Fruit fly (Drosophila melanogaster): ENCODE results near the gene CG15337.

DNA sequence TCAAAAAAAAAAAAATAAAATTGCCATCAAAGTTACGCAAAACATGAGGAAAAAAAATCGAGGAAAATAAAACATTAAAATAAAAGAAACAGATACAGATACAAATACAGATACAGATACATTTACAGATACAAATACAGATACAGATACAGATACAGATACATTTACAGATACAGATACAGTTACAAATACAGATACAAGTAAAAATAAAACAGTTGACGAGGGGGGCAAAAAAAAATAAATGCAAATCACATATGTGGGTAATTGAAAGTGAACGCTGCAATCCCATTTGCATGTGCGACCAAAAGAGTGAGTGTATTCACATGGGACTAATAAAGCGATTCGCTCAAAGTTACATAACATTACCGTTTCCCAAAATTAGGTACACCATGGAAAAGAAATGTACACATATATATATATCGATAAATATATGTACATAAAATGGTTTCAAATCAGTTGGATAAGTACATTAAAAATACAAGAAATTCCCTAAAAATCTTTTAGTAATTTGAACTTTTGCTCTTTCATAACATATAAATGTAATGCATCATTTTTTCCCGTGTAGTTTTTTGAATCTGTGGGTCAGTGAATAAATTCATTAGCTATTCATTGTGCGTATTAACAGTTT lies 45.9 kb downstream of the CG15337 start:
- TF ChIP-seq CG11617 (GFP tag; optimal IDR thresholded peaks at IDR 0.05) (no peak), tj (GFP tag; optimal IDR thresholded peaks at IDR 0.05) (no peak), CG7045 (GFP tag; optimal IDR thresholded peaks at IDR 0.05) (no peak), cnc (optimal IDR thresholded peaks at IDR 0.05) (no peak), Crg-1 (GFP tag; optimal IDR thresholded peaks at IDR 0.05) (no peak)
